Worm (Caenorhabditis elegans): ENCODE results near the gene F42G4.7.

- TF ChIP-seq snpc-1.2 (GFP tag; IDR thresholded peaks at IDR 0.05) (no peak), pha-4 (GFP tag; IDR thresholded peaks at IDR 0.05) (no peak), pha-4 (tag; optimal IDR thresholded peaks at IDR 0.05) (no peak), ama-1 (optimal IDR thresholded peaks at IDR 0.05) (no peak), zip-11 (GFP tag; IDR thresholded peaks at IDR 0.05) (no peak), ceh-82 (tag; optimal IDR thresholded peaks at IDR 0.05) (no peak), nhr-76 (tag; optimal IDR thresholded peaks at IDR 0.05) (no peak), ces-1 (GFP tag; optimal IDR thresholded peaks at IDR 0.05) (no peak), ztf-11 (tag; optimal IDR thresholded peaks at IDR 0.05) (no peak)
Measured at ce11 chrII:13056580-13056979, 9.5 kb upstream of the F42G4.7 start, which contains the start of gene zyx-1.
